Fruit fly (Drosophila melanogaster): ENCODE data around the gene neo.

Gene neo

dm6 chr3R:29786016-29786996, 32.6 kb upstream of the neo start (continued):
- TF ChIP-seq fkh (GFP tag; optimal IDR thresholded peaks at IDR 0.05): no peak
- no peak for TF ChIP-seq salr (GFP tag; optimal IDR thresholded peaks at IDR 0.05)
- TF ChIP-seq Blimp-1 (GFP tag; optimal IDR thresholded peaks at IDR 0.05): peak; percentile 64
- peak; percentile 77 for TF ChIP-seq lz (GFP tag; optimal IDR thresholded peaks at IDR 0.05)
- no peak for TF ChIP-seq Hr4 (GFP tag; optimal IDR thresholded peaks at IDR 0.05)
- TF ChIP-seq vri (GFP tag; optimal IDR thresholded peaks at IDR 0.05): peak; percentile 65
- TF ChIP-seq cyc (GFP tag; optimal IDR thresholded peaks at IDR 0.05): peak; percentile 92
- peak; percentile 24 for TF ChIP-seq CG16779 (tag; optimal IDR thresholded peaks at IDR 0.05)
- TF ChIP-seq CG15336 (GFP tag; IDR thresholded peaks at IDR 0.05): peak; percentile 64
- TF ChIP-seq fd59A (GFP tag; optimal IDR thresholded peaks at IDR 0.05): no peak
- peak; percentile 62 for TF ChIP-seq CG11294 (GFP tag; IDR thresholded peaks at IDR 0.05)
- TF ChIP-seq CG34406 (GFP tag; optimal IDR thresholded peaks at IDR 0.05): peak; percentile 49
- TF ChIP-seq CG8119 (GFP tag; IDR thresholded peaks at IDR 0.05): peak; percentile 69
- TF ChIP-seq esn (GFP tag; optimal IDR thresholded peaks at IDR 0.05): peak; percentile 84

- peak; percentile 56 for TF ChIP-seq CG6854 (GFP tag; optimal IDR thresholded peaks at IDR 0.05)
- TF ChIP-seq Blimp-1 (GFP tag; optimal IDR thresholded peaks at IDR 0.05): peak; percentile 65
- peak; percentile 18 for TF ChIP-seq Sox14 (GFP tag; optimal IDR thresholded peaks at IDR 0.05)
- TF ChIP-seq esn (GFP tag; optimal IDR thresholded peaks at IDR 0.05): peak; percentile 43
- no peak for TF ChIP-seq CG34406 (GFP tag; optimal IDR thresholded peaks at IDR 0.05)
- peak; percentile 18 for TF ChIP-seq vri (GFP tag; optimal IDR thresholded peaks at IDR 0.05)
- no peak for TF ChIP-seq CG6808 (GFP tag; optimal IDR thresholded peaks at IDR 0.05)
- peak; percentile 15 for TF ChIP-seq Met (GFP tag; optimal IDR thresholded peaks at IDR 0.05)
- no peak for TF ChIP-seq achi (GFP tag; optimal IDR thresholded peaks at IDR 0.05)
- TF ChIP-seq Ets21C (GFP tag; optimal IDR thresholded peaks at IDR 0.05): no peak
- TF ChIP-seq pdm3 (GFP tag; optimal IDR thresholded peaks at IDR 0.05): no peak
- peak; percentile 5 for TF ChIP-seq Eip93F (GFP tag; optimal IDR thresholded peaks at IDR 0.05)
- TF ChIP-seq fd85E (GFP tag; optimal IDR thresholded peaks at IDR 0.05): no peak
- peak; percentile 77 for TF ChIP-seq svp (GFP tag)
- TF ChIP-seq Sox102F (GFP tag; optimal IDR thresholded peaks at IDR 0.05): peak; percentile 33
- TF ChIP-seq topi (GFP tag; optimal IDR thresholded peaks at IDR 0.05): peak; percentile 38
- TF ChIP-seq CG10669 (GFP tag; optimal IDR thresholded peaks at IDR 0.05): no peak
Observed at dm6 chr3R:29787891-29788549, 30.9 kb upstream of the neo start.

DNA sequence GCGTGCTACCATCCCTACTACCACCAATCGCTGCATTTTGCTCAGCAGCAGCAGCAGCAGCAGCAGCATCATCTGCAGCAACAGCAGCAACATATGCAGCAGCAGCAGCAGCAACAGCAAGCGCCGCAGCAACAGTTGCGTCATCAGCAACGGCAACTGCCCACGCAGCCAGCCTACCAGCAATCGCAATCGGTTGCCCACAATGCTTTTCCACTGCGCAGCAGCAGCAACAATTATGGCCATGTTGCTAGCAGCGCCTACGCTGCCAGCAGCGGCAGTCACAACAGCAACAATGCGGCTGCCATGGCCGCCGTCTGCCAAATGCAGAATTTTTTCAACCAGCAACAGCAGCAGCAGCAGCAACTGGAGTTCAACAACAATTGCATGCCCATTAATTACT, 28.7 kb upstream of the neo start:
- TF ChIP-seq dac (GFP tag; optimal IDR thresholded peaks at IDR 0.05) (no peak), ss (GFP tag; optimal IDR thresholded peaks at IDR 0.05) (no peak), Eip93F (GFP tag; optimal IDR thresholded peaks at IDR 0.05) (no peak), CG31627 (GFP tag; optimal IDR thresholded peaks at IDR 0.05) (no peak), Ets96B (tag; optimal IDR thresholded peaks at IDR 0.05) (no peak), CG6792 (GFP tag; optimal IDR thresholded peaks at IDR 0.05) (no peak), fd59A (GFP tag; optimal IDR thresholded peaks at IDR 0.05) (no peak), topi (GFP tag; optimal IDR thresholded peaks at IDR 0.05) (no peak)
